Worm (Caenorhabditis elegans): Measurements from ENCODE around the gene srw-112.

The srw-112 gene

ce11 chrV:3024274-3024673 is 18.4 kb upstream of the srw-112 start, which contains the start of gene asp-8:
Gene asp-8, plus strand, starts transcription at chrV:3024549.
- TF ChIP-seq Y22D7AL.16 (tag; optimal IDR thresholded peaks at IDR 0.05) (no peak), rnt-1 (tag; optimal IDR thresholded peaks at IDR 0.05) (no peak), ceh-19 (GFP tag; optimal IDR thresholded peaks at IDR 0.05) (no peak), C38D4.7 (GFP tag; optimal IDR thresholded peaks at IDR 0.05) (no peak), pax-1 (tag; optimal IDR thresholded peaks at IDR 0.05) (no peak), ceh-45 (GFP tag; IDR thresholded peaks at IDR 0.05) (no peak), pros-1 (tag; optimal IDR thresholded peaks at IDR 0.05) (no peak), unc-86 (tag; optimal IDR thresholded peaks at IDR 0.05) (no peak), ceh-14 (tag; optimal IDR thresholded peaks at IDR 0.05) (no peak), fax-1 (tag; optimal IDR thresholded peaks at IDR 0.05) (no peak), elt-4 (tag; optimal IDR thresholded peaks at IDR 0.05) (no peak), fkh-10 (GFP tag; optimal IDR thresholded peaks at IDR 0.05) (no peak), hlh-30 (tag; optimal IDR thresholded peaks at IDR 0.05; ENCODE audit: insufficient read depth) (no peak), ceh-24 (tag; optimal IDR thresholded peaks at IDR 0.05) (no peak), tbx-7 (tag; optimal IDR thresholded peaks at IDR 0.05) (no peak), ceh-22 (tag; optimal IDR thresholded peaks at IDR 0.05) (no peak), sox-2 (GFP tag; IDR thresholded peaks at IDR 0.05) (no peak), lin-11 (tag; optimal IDR thresholded peaks at IDR 0.05) (no peak)

DNA sequence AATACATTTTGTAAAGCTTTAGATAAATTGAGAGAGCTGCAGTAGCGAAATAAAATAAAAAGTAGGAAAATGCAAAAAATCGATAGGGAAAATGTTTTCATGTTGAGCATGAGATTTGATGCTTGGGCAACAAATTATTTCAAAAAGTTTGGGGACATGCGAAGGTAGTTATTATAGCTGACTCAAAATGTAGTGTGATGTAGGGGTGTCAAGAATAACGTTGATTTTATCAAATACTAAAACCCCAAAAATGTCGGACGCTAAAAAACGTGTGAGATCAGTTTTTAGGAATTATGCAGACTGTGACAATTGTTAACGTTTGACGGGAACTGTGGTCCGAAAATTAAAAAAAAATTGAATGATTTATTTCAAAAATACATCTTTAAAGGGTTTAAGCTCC is 15.4 kb upstream of the srw-112 start, which contains the start of gene irld-12:
Gene irld-12 (minus strand): TSS at position 101 of the 400 bp plus-strand sequence.
- TF ChIP-seq eyg-1 (tag; optimal IDR thresholded peaks at IDR 0.05) (no peak), mec-3 (tag; optimal IDR thresholded peaks at IDR 0.05; ENCODE audit: borderline replicate concordance) (no peak), nhr-232 (tag; optimal IDR thresholded peaks at IDR 0.05) (no peak)

DNA sequence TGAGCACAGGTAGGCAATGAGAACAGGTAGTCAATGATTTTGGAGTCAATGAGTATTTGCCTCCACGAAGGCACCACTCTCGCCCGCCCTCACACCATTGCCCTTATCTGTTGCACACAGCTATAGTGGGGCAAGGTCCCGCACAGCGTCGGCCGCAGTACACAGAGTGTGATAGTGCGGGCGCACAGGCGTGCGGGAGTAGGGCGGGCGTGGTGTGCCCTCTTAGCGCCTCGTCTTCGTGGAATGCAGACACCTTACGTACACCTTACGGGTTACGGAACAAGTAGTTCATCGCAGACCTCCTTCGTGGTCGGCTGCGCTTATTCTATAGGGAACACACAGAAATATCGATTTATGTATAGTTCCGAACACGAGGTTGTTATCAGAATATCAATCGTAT is 12.1 kb upstream of the srw-112 start:
- TF ChIP-seq pha-4 (tag; optimal IDR thresholded peaks at IDR 0.05) (no peak), C38D4.7 (GFP tag; optimal IDR thresholded peaks at IDR 0.05) (no peak), ahr-1 (tag; optimal IDR thresholded peaks at IDR 0.05) (no peak), ceh-34 (tag; optimal IDR thresholded peaks at IDR 0.05) (no peak), pha-2 (tag; optimal IDR thresholded peaks at IDR 0.05) (no peak), sox-2 (GFP tag; IDR thresholded peaks at IDR 0.05) (no peak), K09A11.1 (tag; optimal IDR thresholded peaks at IDR 0.05; ENCODE audit: insufficient read depth) (no peak), npax-4 (tag; optimal IDR thresholded peaks at IDR 0.05) (no peak), K02D7.2 (tag; optimal IDR thresholded peaks at IDR 0.05) (no peak), ttx-3 (tag; optimal IDR thresholded peaks at IDR 0.05) (no peak), ceh-18 (tag; optimal IDR thresholded peaks at IDR 0.05) (no peak), ref-2 (tag; optimal IDR thresholded peaks at IDR 0.05) (no peak), ceh-19 (GFP tag; optimal IDR thresholded peaks at IDR 0.05) (no peak), nhr-11 (tag; optimal IDR thresholded peaks at IDR 0.05) (no peak), ceh-9 (tag; optimal IDR thresholded peaks at IDR 0.05) (no peak), pros-1 (tag; optimal IDR thresholded peaks at IDR 0.05) (no peak), ets-4 (tag; optimal IDR thresholded peaks at IDR 0.05) (no peak), ceh-14 (tag; optimal IDR thresholded peaks at IDR 0.05) (no peak), elt-4 (tag; optimal IDR thresholded peaks at IDR 0.05) (no peak)

- TF ChIP-seq T23F11.4 (GFP tag; optimal IDR thresholded peaks at IDR 0.05) (no peak), pha-2 (tag; optimal IDR thresholded peaks at IDR 0.05) (no peak), ztf-16 (tag; optimal IDR thresholded peaks at IDR 0.05) (no peak), ahr-1 (tag; optimal IDR thresholded peaks at IDR 0.05) (no peak), sdc-2 (tag; optimal IDR thresholded peaks at IDR 0.05) (no peak), hlh-6 (tag; optimal IDR thresholded peaks at IDR 0.05) (no peak), unc-86 (tag; optimal IDR thresholded peaks at IDR 0.05) (no peak), ceh-24 (tag; optimal IDR thresholded peaks at IDR 0.05) (no peak), ttx-3 (tag; optimal IDR thresholded peaks at IDR 0.05) (no peak), ceh-34 (tag; optimal IDR thresholded peaks at IDR 0.05) (no peak), elt-2 (tag; optimal IDR thresholded peaks at IDR 0.05) (no peak), npax-4 (tag; optimal IDR thresholded peaks at IDR 0.05) (no peak), pros-1 (tag; optimal IDR thresholded peaks at IDR 0.05) (no peak), pag-3 (tag; optimal IDR thresholded peaks at IDR 0.05; ENCODE audit: borderline replicate concordance) (no peak), ceh-14 (tag; optimal IDR thresholded peaks at IDR 0.05) (no peak), Y22D7AL.16 (tag; optimal IDR thresholded peaks at IDR 0.05) (no peak), nhr-11 (tag; optimal IDR thresholded peaks at IDR 0.05) (no peak), hlh-8 (tag; optimal IDR thresholded peaks at IDR 0.05) (no peak), hlh-13 (GFP tag; optimal IDR thresholded peaks at IDR 0.05) (no peak)
Observed at ce11 chrV:3014185-3014584, 8.3 kb upstream of the srw-112 start, which contains the start of gene K12D9.1. Gene K12D9.1, plus strand, starts transcription at chrV:3014485.
